Worm (Caenorhabditis elegans): Measurements from ENCODE around the gene hpo-9.

The hpo-9 gene

DNA sequence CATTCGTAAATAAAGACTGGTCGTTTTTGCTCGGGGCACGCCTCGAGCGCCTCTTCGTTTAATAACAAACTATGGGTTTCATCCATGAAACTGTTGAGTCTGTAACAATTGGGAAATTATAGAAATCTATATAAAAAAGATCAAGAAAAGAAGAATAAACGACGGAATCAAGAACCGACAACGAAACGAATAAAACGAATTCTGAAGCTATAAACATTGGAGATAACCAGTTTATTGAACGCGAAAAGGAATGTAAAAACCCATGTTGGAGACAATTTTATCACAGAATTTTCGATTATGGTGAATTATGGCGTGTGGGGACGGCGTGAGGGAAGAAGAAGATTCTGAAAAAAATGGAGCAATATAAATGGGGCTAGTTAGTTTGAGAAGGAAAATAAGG is 22.1 kb downstream of the hpo-9 start, which contains the start of gene soap-1 (continued):
- TF ChIP-seq madf-9 (GFP tag; conservative IDR thresholded peaks at IDR 0.05) (no peak), sdz-12 (GFP tag; optimal IDR thresholded peaks at IDR 0.05) (no peak)

DNA sequence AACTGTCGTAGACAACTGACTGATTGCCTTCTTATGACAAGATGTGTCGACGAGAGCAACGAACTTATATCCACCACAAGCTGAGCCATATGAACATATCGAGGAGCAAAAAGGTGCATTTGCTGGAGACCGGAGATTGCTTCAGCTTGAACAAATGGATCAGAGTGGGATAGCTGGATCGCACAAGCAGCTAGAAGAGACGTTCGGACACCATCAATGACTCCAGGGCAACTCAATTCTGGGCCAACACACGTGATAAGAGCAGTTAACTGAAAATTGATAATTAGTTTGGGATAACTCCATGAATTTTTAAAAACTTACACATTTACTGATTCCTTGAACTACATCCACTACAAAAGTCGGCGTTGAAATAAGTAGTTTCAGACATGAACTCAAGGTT is 27.9 kb downstream of the hpo-9 start:
- TF ChIP-seq nhr-41 (GFP tag; IDR thresholded peaks at IDR 0.05): no peak
- TF ChIP-seq unc-62 (GFP tag; optimal IDR thresholded peaks at IDR 0.05 in 1 of 2): peak in 1 of 2 experiments; percentile 63
- no peak for TF ChIP-seq unc-62 (tag; optimal IDR thresholded peaks at IDR 0.05)

DNA sequence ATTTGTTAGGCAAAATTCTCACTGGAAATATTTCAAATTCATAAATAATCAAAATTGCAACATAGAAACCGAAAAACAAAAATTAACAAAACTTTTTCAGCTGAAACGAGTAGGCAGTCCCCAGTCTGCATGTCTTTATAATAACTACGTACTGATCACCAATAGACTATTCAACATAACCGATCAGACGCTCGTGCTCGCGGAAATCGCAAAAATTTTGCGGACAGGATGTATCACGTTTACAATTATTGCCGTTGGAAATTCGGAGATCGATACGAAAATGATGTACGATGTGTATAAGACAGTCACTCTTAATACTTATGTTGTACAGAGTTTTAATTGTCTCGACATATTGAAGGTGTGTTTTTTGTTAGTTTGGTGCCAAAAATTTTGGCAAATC is 35.6 kb downstream of the hpo-9 start:
- TF ChIP-seq php-3 (GFP tag; IDR thresholded peaks at IDR 0.05) (no peak), unc-62 (GFP tag; optimal IDR thresholded peaks at IDR 0.05 in 1 of 2) (peak in 1 of 2 experiments; percentile 94), unc-62 (tag; optimal IDR thresholded peaks at IDR 0.05) (no peak)

DNA sequence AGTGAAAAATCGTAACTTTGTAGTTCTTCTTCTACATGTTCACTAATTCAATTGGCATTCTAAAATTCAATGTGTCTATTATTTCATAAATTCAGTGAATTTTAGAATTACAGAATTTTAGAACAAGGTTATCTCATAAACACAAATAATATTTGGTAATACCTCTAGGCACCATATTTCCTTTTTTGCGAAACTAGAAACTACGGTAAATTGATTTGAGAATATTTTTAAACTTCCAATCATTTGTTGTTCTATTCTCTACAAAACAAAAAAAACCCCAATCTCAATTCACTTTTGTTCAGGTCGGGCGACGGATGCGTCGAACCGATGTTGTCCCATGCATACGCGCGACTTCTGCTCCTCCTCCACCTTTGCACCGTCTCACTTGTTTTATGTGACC is 37.0 kb downstream of the hpo-9 start, which contains the start of gene F09G2.1:
Gene F09G2.1, plus strand, starts transcription at position 301 of the 400 bp plus-strand sequence.
- TF ChIP-seq daf-16 (GFP tag; optimal IDR thresholded peaks at IDR 0.05): no peak
- peak; percentile 9 for TF ChIP-seq daf-16 (tag; optimal IDR thresholded peaks at IDR 0.05)
- TF ChIP-seq nhr-42 (GFP tag; IDR thresholded peaks at IDR 0.05): no peak
- no peak for TF ChIP-seq hif-1 (tag; optimal IDR thresholded peaks at IDR 0.05)
- TF ChIP-seq madf-5 (GFP tag; IDR thresholded peaks at IDR 0.05): no peak

DNA sequence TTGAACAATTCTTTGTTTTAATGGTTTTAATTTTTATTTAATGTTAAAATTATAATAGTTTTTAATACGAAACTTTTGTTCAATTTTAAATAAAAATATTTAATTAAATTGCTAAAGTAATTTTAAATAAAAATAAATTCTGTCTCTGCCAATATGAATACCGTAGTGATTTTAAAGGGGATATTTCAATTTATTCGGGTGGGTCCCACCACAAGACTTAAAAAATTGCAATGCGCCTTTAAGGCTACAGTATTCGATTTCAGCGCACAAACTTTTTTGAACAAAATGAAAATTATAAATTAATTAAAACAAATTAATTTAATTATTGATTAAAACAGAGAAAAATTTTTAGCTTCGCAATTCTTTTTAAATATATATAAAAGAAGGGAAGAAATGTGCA is 37.9 kb downstream of the hpo-9 start:
- no peak for TF ChIP-seq zfp-3 (GFP tag; conservative IDR thresholded peaks at IDR 0.05)
- peak; percentile 36 for TF ChIP-seq F49E8.2 (tag; optimal IDR thresholded peaks at IDR 0.05; ENCODE audit: borderline replicate concordance)
- TF ChIP-seq snpc-1.2 (GFP tag; IDR thresholded peaks at IDR 0.05): peak; percentile 53; the same call in 1 of the 2 replicates

DNA sequence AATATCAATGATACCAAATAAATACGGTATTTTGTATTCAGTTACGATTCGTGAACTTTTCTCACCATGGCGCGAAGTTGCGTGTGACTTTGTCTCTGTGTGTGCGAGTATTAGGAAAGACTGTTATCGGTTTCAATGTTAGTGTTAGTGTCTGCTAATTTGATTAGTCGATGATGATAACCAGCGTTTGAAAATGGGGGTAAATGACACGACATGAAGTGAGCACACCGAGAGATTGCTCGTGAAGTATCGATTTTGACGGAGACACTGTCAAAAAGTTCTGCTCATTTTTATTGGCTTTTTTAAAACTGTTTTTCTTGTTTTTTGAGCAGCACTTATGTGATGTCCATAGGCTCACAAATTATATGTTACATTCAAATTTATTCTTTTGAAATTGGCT is 38.5 kb downstream of the hpo-9 start:
- TF ChIP-seq dve-1 (tag; optimal IDR thresholded peaks at IDR 0.05; ENCODE audit: insufficient read depth): peak; percentile 84
- TF ChIP-seq T26A8.4 (GFP tag; IDR thresholded peaks at IDR 0.05): 0 out of 2 replicates have a peak, but pooled peaks have one; percentile 37
- TF ChIP-seq set-16 (GFP tag; IDR thresholded peaks at IDR 0.05): no peak
- TF ChIP-seq D1046.2 (GFP tag; IDR thresholded peaks at IDR 0.05): no peak
- no peak for TF ChIP-seq ces-1 (GFP tag; optimal IDR thresholded peaks at IDR 0.05)
- TF ChIP-seq snpc-1.2 (GFP tag; IDR thresholded peaks at IDR 0.05): no peak
- peak; percentile 61 for TF ChIP-seq mep-1 (tag; optimal IDR thresholded peaks at IDR 0.05)
- TF ChIP-seq zag-1 (tag; optimal IDR thresholded peaks at IDR 0.05): no peak
- TF ChIP-seq nhr-11 (tag; optimal IDR thresholded peaks at IDR 0.05): no peak
- TF ChIP-seq nhr-48 (tag; optimal IDR thresholded peaks at IDR 0.05): peak; percentile 14
- TF ChIP-seq vab-7 (GFP tag; IDR thresholded peaks at IDR 0.05): no peak
- TF ChIP-seq dpl-1 (GFP tag; optimal IDR thresholded peaks at IDR 0.05): no peak
- no peak for TF ChIP-seq Y5F2A.4 (GFP tag; optimal IDR thresholded peaks at IDR 0.05)
- no peak for TF ChIP-seq ceh-32 (tag; optimal IDR thresholded peaks at IDR 0.05; ENCODE audit: poor library complexity)
- no peak for TF ChIP-seq ceh-82 (tag; optimal IDR thresholded peaks at IDR 0.05)
- TF ChIP-seq lim-7 (GFP tag; IDR thresholded peaks at IDR 0.05): no peak
- no peak for TF ChIP-seq lin-15B (tag; optimal IDR thresholded peaks at IDR 0.05)
- peak; percentile 39 for TF ChIP-seq nhr-77 (tag; optimal IDR thresholded peaks at IDR 0.05)
- TF ChIP-seq ctbp-1 (GFP tag; IDR thresholded peaks at IDR 0.05): no peak
- TF ChIP-seq fkh-10 (GFP tag; optimal IDR thresholded peaks at IDR 0.05): no peak
- peak; percentile 41 for TF ChIP-seq T20F7.1 (GFP tag; optimal IDR thresholded peaks at IDR 0.05)
- TF ChIP-seq nhr-28 (tag; optimal IDR thresholded peaks at IDR 0.05): peak; percentile 86
- TF ChIP-seq skn-1 (tag; optimal IDR thresholded peaks at IDR 0.05): no peak
- TF ChIP-seq pha-4 (GFP tag; IDR thresholded peaks at IDR 0.05): no peak; the same call in 1 of the 2 replicates
- no peak for TF ChIP-seq pha-4 (tag; optimal IDR thresholded peaks at IDR 0.05)
- TF ChIP-seq mxl-2 (GFP tag; conservative IDR thresholded peaks at IDR 0.05): no peak; the same call in 1 of the 2 replicates
- TF ChIP-seq nhr-42 (GFP tag; IDR thresholded peaks at IDR 0.05): 0 out of 2 replicates have a peak, but pooled peaks have one; percentile 10
- TF ChIP-seq rbr-2 (tag; optimal IDR thresholded peaks at IDR 0.05): no peak
- no peak for TF ChIP-seq daf-12 (tag; optimal IDR thresholded peaks at IDR 0.05)
- TF ChIP-seq unc-130 (GFP tag; optimal IDR thresholded peaks at IDR 0.05): peak; percentile 2
- peak; percentile 63 for TF ChIP-seq nhr-102 (tag; optimal IDR thresholded peaks at IDR 0.05)
